Worm (Caenorhabditis elegans) whole organism, L4 larva: Measurements from ENCODE around the gene ugt-43.
A peak's percentile ranks its signal among the peaks of the same experiment; 100 is the strongest.

Experiments
- F37D6.2 ChIP-seq: sonication (generic microtip); optimal IDR thresholded peaks from 2 replicates; lab custom pipeline; 2016; ENCODE audit warnings: mild to moderate bottlenecking, missing genetic modification characterization, missing compliant biosample characterization
- F44E2.7 ChIP-seq: fragments of 200-800 bp; sonication (Bioruptor generic); IDR thresholded peaks from 2 replicates; pipeline ENCODE4 v2.1.2; 2022; ENCODE audit warnings: missing genetic modification characterization, missing compliant biosample characterization
- R02D3.7 ChIP-seq: fragments of 150-350 bp; sonication (generic microtip); optimal IDR thresholded peaks from 3 replicates; lab custom pipeline; 2014; ENCODE audit warnings: missing biosample characterization, missing genetic modification characterization
- T20F7.1 ChIP-seq: fragments of 200-800 bp; sonication (Bioruptor generic); optimal IDR thresholded peaks from 2 replicates; lab custom pipeline; 2018; ENCODE audit warnings: mild to moderate bottlenecking, missing genetic modification characterization, missing compliant biosample characterization
- Y105C5A.15 ChIP-seq: fragments of 200-800 bp; sonication (Bioruptor generic); IDR thresholded peaks from 2 replicates; pipeline ENCODE4 v1.3.6; 2022; ENCODE audit warnings: missing genetic modification characterization, missing compliant biosample characterization
- Y5F2A.4 ChIP-seq: fragments of 200-800 bp; sonication (Bioruptor generic); optimal IDR thresholded peaks from 2 replicates; lab custom pipeline; 2018; ENCODE audit warnings: mild to moderate bottlenecking, missing genetic modification characterization, missing compliant biosample characterization
- Y75B8A.6 ChIP-seq: fragments of 200-800 bp; sonication (Bioruptor generic); IDR thresholded peaks from 2 replicates; pipeline ENCODE4 v1.3.6; 2022; ENCODE audit warnings: missing genetic modification reagents, missing genetic modification characterization, missing compliant biosample characterization
- ZK337.2 ChIP-seq: fragments of 200-800 bp; sonication (Bioruptor generic); IDR thresholded peaks from 2 replicates; pipeline ENCODE4 v1.3.6; 2022; ENCODE audit warnings: missing genetic modification reagents, missing genetic modification characterization, missing compliant biosample characterization
- ZK546.5 ChIP-seq, 2 experiments: sonication (generic microtip); optimal IDR thresholded peaks; 2 replicates each; lab custom pipeline; 2017; ENCODE audit warnings: missing biosample characterization in 2 of 2, missing genetic modification characterization in 2 of 2
- aly-2 ChIP-seq: sonication (generic microtip); optimal IDR thresholded peaks from 2 replicates; lab custom pipeline; 2018; ENCODE audit warnings: missing biosample characterization, missing genetic modification characterization
- ama-1 ChIP-seq: fragments of 150-350 bp; optimal IDR thresholded peaks from 2 replicates; lab custom pipeline; 2014; ENCODE audit warnings: inconsistent platforms, mixed read lengths
- arid-1 ChIP-seq: fragments of 200-800 bp; sonication (Bioruptor generic); conservative IDR thresholded peaks from 2 replicates; pipeline ENCODE4 v1.3.6; 2022; ENCODE audit warnings: missing genetic modification reagents, missing genetic modification characterization, missing compliant biosample characterization
- attf-4 ChIP-seq: sonication (generic microtip); optimal IDR thresholded peaks from 3 replicates; lab custom pipeline; 2017; ENCODE audit warnings: missing biosample characterization, missing genetic modification characterization
- ceh-28 ChIP-seq: fragments of 150-350 bp; optimal IDR thresholded peaks from 2 replicates; lab custom pipeline; 2014; ENCODE audit warnings: missing biosample characterization, missing genetic modification reagents, missing genetic modification characterization
- daf-12 ChIP-seq: fragments of 150-350 bp; optimal IDR thresholded peaks from 2 replicates; lab custom pipeline; 2014; ENCODE audit warnings: missing biosample characterization, missing genetic modification reagents, missing genetic modification characterization
- daf-16 ChIP-seq, 3 experiments: sonication (generic microtip); optimal IDR thresholded peaks; 2 replicates each; lab custom pipeline; 2016 to 2017; ENCODE audit warnings: missing genetic modification characterization in 3 of 3, missing genetic modification reagents in 3 of 3, mild to moderate bottlenecking in 2 of 3, missing compliant biosample characterization in 2 of 3, missing biosample characterization in 1 of 3, moderate library complexity in 1 of 3
- daf-19 ChIP-seq: fragments of 200-800 bp; sonication (Bioruptor generic); conservative IDR thresholded peaks from 2 replicates; pipeline ENCODE4 v1.3.6; 2022; ENCODE audit warnings: missing genetic modification characterization, missing compliant biosample characterization
- daf-8 ChIP-seq: fragments of 200-800 bp; sonication (Bioruptor generic); IDR thresholded peaks from 2 replicates; pipeline ENCODE4 v1.3.6; 2022; ENCODE audit warnings: missing genetic modification characterization, missing compliant biosample characterization
- dmd-6 ChIP-seq: fragments of 200-800 bp; sonication (Bioruptor generic); IDR thresholded peaks from 2 replicates; pipeline ENCODE4 v1.3.6; 2022; ENCODE audit warnings: missing genetic modification reagents, missing genetic modification characterization, missing compliant biosample characterization
- dmd-8 ChIP-seq: fragments of 200-800 bp; sonication (Bioruptor generic); IDR thresholded peaks from 2 replicates; pipeline ENCODE4 v1.3.6; 2022; ENCODE audit warnings: missing genetic modification characterization, missing compliant biosample characterization
- dpl-1 ChIP-seq: fragments of 150-350 bp; optimal IDR thresholded peaks from 2 replicates; lab custom pipeline; 2014; ENCODE audit warnings: missing biosample characterization, missing genetic modification reagents, missing genetic modification characterization
- fos-1 ChIP-seq: fragments of 150-350 bp; optimal IDR thresholded peaks from 2 replicates; lab custom pipeline; 2014; ENCODE audit warnings: missing biosample characterization, missing genetic modification characterization
- hlh-30 ChIP-seq: sonication (generic microtip); optimal IDR thresholded peaks from 2 replicates; lab custom pipeline; 2017; ENCODE audit warnings: antibody characterized with exemption, mild to moderate bottlenecking, missing genetic modification characterization, missing compliant biosample characterization; ENCODE audit not compliant: insufficient read depth
- lim-7 ChIP-seq: fragments of 200-800 bp; sonication (Bioruptor generic); IDR thresholded peaks from 2 replicates; pipeline ENCODE4 v1.3.6; 2022; ENCODE audit warnings: missing genetic modification characterization, missing compliant biosample characterization
- lin-1 ChIP-seq: fragments of 200-800 bp; sonication (Bioruptor generic); IDR thresholded peaks from 2 replicates; pipeline ENCODE4 v1.3.6; 2022; ENCODE audit warnings: missing genetic modification reagents, missing genetic modification characterization, missing compliant biosample characterization
- lin-13 ChIP-seq: fragments of 150-350 bp; optimal IDR thresholded peaks from 2 replicates; lab custom pipeline; 2014; ENCODE audit warnings: missing biosample characterization, missing genetic modification reagents, missing genetic modification characterization
- lin-15B ChIP-seq: fragments of 150-350 bp; sonication (generic microtip); optimal IDR thresholded peaks from 3 replicates; lab custom pipeline; 2014; ENCODE audit warnings: missing biosample characterization, missing genetic modification characterization
- lin-29 ChIP-seq: fragments of 200-800 bp; sonication (Bioruptor generic); IDR thresholded peaks from 2 replicates; pipeline ENCODE4 v1.3.6; 2022; ENCODE audit warnings: missing genetic modification reagents, missing genetic modification characterization, missing compliant biosample characterization
- lin-39 ChIP-seq: fragments of 150-350 bp; optimal IDR thresholded peaks from 2 replicates; lab custom pipeline; 2014; ENCODE audit warnings: missing biosample characterization, missing genetic modification reagents, missing genetic modification characterization
- lir-3 ChIP-seq: sonication (generic microtip); optimal IDR thresholded peaks from 2 replicates; lab custom pipeline; 2016; ENCODE audit warnings: mild to moderate bottlenecking, missing genetic modification characterization, missing compliant biosample characterization
- lsy-2 ChIP-seq, 2 experiments: fragments of 150-350 bp in 1 of 2; sonication (generic microtip) in 1 of 2; optimal IDR thresholded peaks; 2 replicates each; lab custom pipeline; 2014 to 2017; ENCODE audit warnings: missing biosample characterization in 2 of 2, missing genetic modification characterization in 2 of 2
- mxl-2 ChIP-seq: fragments of 200-800 bp; sonication (Bioruptor generic); conservative IDR thresholded peaks from 2 replicates; pipeline ENCODE4 v1.3.6; 2022; ENCODE audit warnings: missing genetic modification reagents, missing genetic modification characterization, missing compliant biosample characterization
- nhr-10 ChIP-seq: fragments of 150-350 bp; optimal IDR thresholded peaks from 2 replicates; lab custom pipeline; 2014; ENCODE audit warnings: missing biosample characterization, missing genetic modification characterization
- nhr-111 ChIP-seq: fragments of 200-800 bp; sonication (Bioruptor generic); optimal IDR thresholded peaks from 2 replicates; lab custom pipeline; 2018; ENCODE audit warnings: mild to moderate bottlenecking, missing genetic modification characterization, missing compliant biosample characterization
- nhr-25 ChIP-seq: sonication (generic microtip); optimal IDR thresholded peaks from 2 replicates; lab custom pipeline; 2017; ENCODE audit warnings: missing genetic modification characterization, mild to moderate bottlenecking, missing compliant biosample characterization, antibody characterized with exemption, moderate library complexity, borderline replicate concordance; ENCODE audit not compliant: insufficient read depth
- nhr-42 ChIP-seq: fragments of 200-800 bp; sonication (Bioruptor generic); IDR thresholded peaks from 2 replicates; pipeline ENCODE4 v1.3.6; 2022; ENCODE audit warnings: missing genetic modification characterization, missing compliant biosample characterization
- nhr-48 ChIP-seq: sonication (generic microtip); optimal IDR thresholded peaks from 2 replicates; lab custom pipeline; 2016; ENCODE audit warnings: mild to moderate bottlenecking, missing genetic modification characterization, missing compliant biosample characterization
- pha-4 ChIP-seq, 2 experiments: fragments of 150-350 bp in 1 of 2; fragments of 200-800 bp in 1 of 2; sonication (Bioruptor generic) in 1 of 2; IDR thresholded peaks in 1 of 2; optimal IDR thresholded peaks in 1 of 2; 2 replicates each; pipeline versions ENCODE4 v1.3.6 to Lab custom; 2014 to 2022; ENCODE audit warnings: missing genetic modification characterization in 2 of 2, missing genetic modification reagents in 2 of 2, missing biosample characterization in 1 of 2, missing compliant biosample characterization in 1 of 2
- pqm-1 ChIP-seq: sonication (generic microtip); optimal IDR thresholded peaks from 2 replicates; lab custom pipeline; 2017; ENCODE audit warnings: missing biosample characterization, missing genetic modification characterization
- rbr-2 ChIP-seq: sonication (generic microtip); optimal IDR thresholded peaks from 2 replicates; lab custom pipeline; 2016; ENCODE audit warnings: missing genotype, missing genetic modification characterization, missing compliant biosample characterization
- saeg-2 ChIP-seq: fragments of 200-800 bp; sonication (Bioruptor generic); IDR thresholded peaks from 2 replicates; pipeline ENCODE4 v1.3.6; 2022; ENCODE audit warnings: missing genetic modification reagents, missing genetic modification characterization, missing compliant biosample characterization
- set-16 ChIP-seq: fragments of 200-800 bp; sonication (Bioruptor generic); IDR thresholded peaks from 2 replicates; pipeline ENCODE4 v1.3.6; 2022; ENCODE audit warnings: missing genetic modification reagents, missing genetic modification characterization, missing compliant biosample characterization
- skn-1 ChIP-seq: fragments of 150-350 bp; optimal IDR thresholded peaks from 2 replicates; lab custom pipeline; 2014; ENCODE audit warnings: missing biosample characterization, missing genetic modification characterization
- snpc-1.2 ChIP-seq: fragments of 200-800 bp; sonication (Bioruptor generic); IDR thresholded peaks from 2 replicates; pipeline ENCODE4 v1.3.6; 2022; ENCODE audit warnings: missing genetic modification reagents, missing genetic modification characterization, missing compliant biosample characterization
- spr-1 ChIP-seq: sonication (generic microtip); optimal IDR thresholded peaks from 2 replicates; lab custom pipeline; 2016; ENCODE audit warnings: mild to moderate bottlenecking, missing genetic modification characterization, missing compliant biosample characterization
- tra-1 ChIP-seq: fragments of 200-800 bp; sonication (Bioruptor generic); IDR thresholded peaks from 2 replicates; pipeline ENCODE4 v1.3.6; 2022; ENCODE audit warnings: missing genetic modification reagents, missing genetic modification characterization, missing compliant biosample characterization
- unc-130 ChIP-seq: sonication (generic microtip); optimal IDR thresholded peaks from 2 replicates; lab custom pipeline; 2016; ENCODE audit warnings: missing genetic modification reagents, missing genetic modification characterization, missing compliant biosample characterization
- unc-62 ChIP-seq, 3 experiments: fragments of 150-350 bp in 1 of 3; sonication (generic microtip); optimal IDR thresholded peaks in 2 of 3; peaks in 1 of 3; 1 replicate in 1 of 3; 2 replicates in 2 of 3; lab custom pipeline; 2014 to 2017; ENCODE audit warnings: missing biosample characterization in 3 of 3, missing genetic modification characterization in 3 of 3, missing genetic modification reagents in 3 of 3, missing genotype in 1 of 3
- zfp-3 ChIP-seq: fragments of 200-800 bp; sonication (Bioruptor generic); conservative IDR thresholded peaks from 2 replicates; pipeline ENCODE4 v1.3.6; 2022; ENCODE audit warnings: missing genetic modification reagents, missing genetic modification characterization, missing compliant biosample characterization
- zip-11 ChIP-seq: fragments of 200-800 bp; sonication (Bioruptor generic); IDR thresholded peaks from 2 replicates; pipeline ENCODE4 v1.3.6; 2022; ENCODE audit warnings: missing genetic modification characterization, missing compliant biosample characterization

ugt-43 gene

DNA sequence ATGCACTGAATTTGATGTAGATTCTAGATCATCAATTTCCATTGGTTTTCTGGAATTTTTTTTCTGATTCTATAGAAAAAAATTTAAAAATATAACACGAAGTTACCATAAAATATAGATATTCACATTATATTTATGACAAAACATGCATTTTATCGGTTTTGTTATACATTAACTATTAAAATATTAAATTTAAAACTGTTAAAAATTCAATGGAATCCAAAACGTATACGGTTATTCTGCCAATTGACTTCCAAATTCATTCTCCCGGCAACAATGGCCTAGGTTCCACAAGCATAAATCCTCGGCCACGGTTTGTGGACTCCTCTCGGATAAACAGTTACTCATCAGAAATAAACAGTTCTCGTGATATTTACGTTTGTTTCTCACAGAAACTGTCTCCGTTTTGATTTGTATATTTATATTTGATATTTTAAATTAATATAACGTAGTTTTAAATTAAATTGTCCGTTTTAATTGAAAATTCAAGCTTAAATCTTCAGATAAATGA is 19.3 kb downstream of the ugt-43 start, which contains the start of the genes F01D4.5 and ced-5 (continued):
- TF ChIP-seq unc-62 (GFP tag; optimal IDR thresholded peaks at IDR 0.05 in 1 of 2; lab: Kevin White, UChicago) (no peak), unc-62 (tag; optimal IDR thresholded peaks at IDR 0.05; lab: Kevin White, UChicago) (no peak), unc-130 (GFP tag; lab: Kevin White, UChicago) (peak; percentile 87), nhr-25 (tag; lab: Kevin White, UChicago) (no peak), arid-1 (GFP tag; lab: Robert Waterston, UW) (no peak), dpl-1 (peak; percentile 85), lin-39 (tag; lab: Kevin White, UChicago) (no peak), set-16 (GFP tag; lab: Robert Waterston, UW) (no peak), ZK546.5 (tag; optimal IDR thresholded peaks at IDR 0.05; lab: Kevin White, UChicago) (no peak), fos-1 (tag; lab: Kevin White, UChicago) (no peak), ama-1 (lab: Kevin White, UChicago) (no peak), aly-2 (no peak), lin-29 (no peak), nhr-42 (no peak), saeg-2 (GFP tag; lab: Robert Waterston, UW) (no peak), nhr-10 (tag; lab: Kevin White, UChicago) (no peak), lim-7 (no peak), daf-16 (GFP tag; optimal IDR thresholded peaks at IDR 0.05; lab: Kevin White, UChicago) (peak; percentile 4 to 24), daf-16 (tag; optimal IDR thresholded peaks at IDR 0.05; lab: Kevin White, UChicago) (peak; percentile 87), nhr-111 (GFP tag; lab: Kevin White, UChicago) (no peak), snpc-1.2 (GFP tag; lab: Robert Waterston, UW) (0 out of 2 replicates have a peak, but pooled peaks have one; percentile 59), rbr-2 (peak; percentile 55), lir-3 (tag; lab: Kevin White, UChicago) (peak; percentile 20), T20F7.1 (peak; percentile 73), F37D6.2 (tag; lab: Kevin White, UChicago) (peak; percentile 28), ceh-28 (tag; lab: Kevin White, UChicago) (no peak), Y75B8A.6 (GFP tag; lab: Robert Waterston, UW) (no peak), F44E2.7 (no peak), nhr-48 (tag; lab: Kevin White, UChicago) (peak; percentile 32), lin-13 (no peak), daf-8 (GFP tag; lab: Robert Waterston, UW) (no peak), pha-4 (GFP tag; IDR thresholded peaks at IDR 0.05; lab: Robert Waterston, UW) (no peak), pha-4 (tag; optimal IDR thresholded peaks at IDR 0.05; lab: Kevin White, UChicago) (peak; percentile 45), dmd-8 (GFP tag; lab: Robert Waterston, UW) (no peak), ZK337.2 (GFP tag; lab: Robert Waterston, UW) (peak; percentile 94), lin-1 (no peak), lsy-2 (tag; optimal IDR thresholded peaks at IDR 0.05; lab: Kevin White, UChicago) (peak in 1 of 2 experiments; percentile 89), skn-1 (no peak), daf-19 (0 out of 2 replicates have a peak, but pooled peaks have one; percentile 33), zfp-3 (GFP tag; lab: Robert Waterston, UW) (no peak), R02D3.7 (tag; lab: Kevin White, UChicago) (no peak), dmd-6 (peak; percentile 78), hlh-30 (tag; lab: Kevin White, UChicago) (peak; percentile 66), lin-15B (tag; lab: Kevin White, UChicago) (no peak), daf-12 (tag; lab: Kevin White, UChicago) (no peak), pqm-1 (tag; lab: Kevin White, UChicago) (no peak), Y5F2A.4 (no peak), spr-1 (tag; lab: Kevin White, UChicago) (peak; percentile 35), attf-4 (tag; lab: Kevin White, UChicago) (no peak), tra-1 (GFP tag; lab: Robert Waterston, UW) (peak; percentile 70), zip-11 (no peak), Y105C5A.15 (GFP tag; lab: Robert Waterston, UW) (no peak), mxl-2 (GFP tag; lab: Robert Waterston, UW) (no peak)
